Worm (Caenorhabditis elegans): ENCODE data around the gene sre-41.

DNA sequence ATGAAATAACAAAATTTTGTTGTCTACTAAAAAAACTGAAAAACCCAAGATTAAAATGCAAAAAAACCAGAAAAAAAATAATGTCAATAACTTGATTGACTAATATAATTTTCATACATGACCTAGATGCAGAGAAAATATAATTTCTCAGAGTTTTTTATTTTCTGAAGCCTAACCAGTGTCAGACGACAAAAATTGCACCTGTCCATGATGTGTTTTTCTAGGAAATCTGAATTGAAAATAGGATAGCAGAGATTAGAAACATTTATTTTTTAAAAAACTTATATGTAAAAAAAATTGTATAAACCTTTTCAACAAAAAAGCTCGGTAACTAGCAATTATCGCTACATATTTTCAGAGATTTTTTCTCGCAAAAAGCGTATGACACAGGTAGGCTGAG lies 29.9 kb downstream of the sre-41 start:
- TF ChIP-seq nhr-12 (tag; optimal IDR thresholded peaks at IDR 0.05) (no peak), ceh-90 (tag; optimal IDR thresholded peaks at IDR 0.05) (no peak), lsy-2 (tag; optimal IDR thresholded peaks at IDR 0.05) (no peak), ces-1 (GFP tag; optimal IDR thresholded peaks at IDR 0.05) (no peak)

Data from whole organism, L1 larva.